Fruit fly (Drosophila melanogaster): ENCODE measurements around the gene mRpL28.
A peak's percentile ranks its signal among the peaks of the same experiment; 100 is the strongest.

mRpL28 gene

dm6 chr2L:4965923-4966322, 7.9 kb upstream of the mRpL28 start:
- TF ChIP-seq CG10631 (GFP tag; optimal IDR thresholded peaks at IDR 0.05): no peak
- TF ChIP-seq pdm3 (GFP tag; optimal IDR thresholded peaks at IDR 0.05): no peak
- TF ChIP-seq dac (GFP tag; optimal IDR thresholded peaks at IDR 0.05): no peak
- TF ChIP-seq CG6792 (GFP tag; optimal IDR thresholded peaks at IDR 0.05): no peak
- no peak for TF ChIP-seq CG32006 (GFP tag; optimal IDR thresholded peaks at IDR 0.05)
- no peak for TF ChIP-seq spab (GFP tag; optimal IDR thresholded peaks at IDR 0.05)
- TF ChIP-seq CG31627 (GFP tag; optimal IDR thresholded peaks at IDR 0.05): no peak
- no peak for TF ChIP-seq acj6 (GFP tag; optimal IDR thresholded peaks at IDR 0.05)
- no peak for TF ChIP-seq CG16779 (tag; optimal IDR thresholded peaks at IDR 0.05)
- no peak for TF ChIP-seq Lpt (GFP tag; optimal IDR thresholded peaks at IDR 0.05)
- TF ChIP-seq CG10669 (GFP tag; optimal IDR thresholded peaks at IDR 0.05): no peak
- no peak for TF ChIP-seq CG11762 (GFP tag; optimal IDR thresholded peaks at IDR 0.05; ENCODE audit: insufficient read depth)
- no peak for TF ChIP-seq CG3032 (tag; optimal IDR thresholded peaks at IDR 0.05)
- TF ChIP-seq Hr39 (GFP tag; optimal IDR thresholded peaks at IDR 0.05): no peak
- no peak for TF ChIP-seq CG11902 (GFP tag; optimal IDR thresholded peaks at IDR 0.05)
- TF ChIP-seq CG6808 (GFP tag; optimal IDR thresholded peaks at IDR 0.05): no peak
- TF ChIP-seq CG11294 (GFP tag; IDR thresholded peaks at IDR 0.05): no peak
- TF ChIP-seq ss (GFP tag; optimal IDR thresholded peaks at IDR 0.05): no peak
- no peak for TF ChIP-seq CG4318 (GFP tag; optimal IDR thresholded peaks at IDR 0.05)

- no peak for TF ChIP-seq topi (GFP tag; optimal IDR thresholded peaks at IDR 0.05)
- TF ChIP-seq CG6808 (GFP tag; optimal IDR thresholded peaks at IDR 0.05): no peak
- no peak for TF ChIP-seq OdsH (GFP tag; optimal IDR thresholded peaks at IDR 0.05)
- TF ChIP-seq Blimp-1 (GFP tag; optimal IDR thresholded peaks at IDR 0.05): no peak
- no peak for TF ChIP-seq CG8319 (GFP tag; optimal IDR thresholded peaks at IDR 0.05)
- no peak for TF ChIP-seq cyc (GFP tag; optimal IDR thresholded peaks at IDR 0.05)
- no peak for TF ChIP-seq Eip75B (GFP tag; optimal IDR thresholded peaks at IDR 0.05)
- no peak for TF ChIP-seq achi (GFP tag; optimal IDR thresholded peaks at IDR 0.05)
- no peak for TF ChIP-seq CG11902 (GFP tag; optimal IDR thresholded peaks at IDR 0.05)
Observed at dm6 chr2L:4967511-4967910, 6.3 kb upstream of the mRpL28 start, which contains the start of gene eIF3i. Gene eIF3i (minus strand): TSS chr2L:4967775.

DNA sequence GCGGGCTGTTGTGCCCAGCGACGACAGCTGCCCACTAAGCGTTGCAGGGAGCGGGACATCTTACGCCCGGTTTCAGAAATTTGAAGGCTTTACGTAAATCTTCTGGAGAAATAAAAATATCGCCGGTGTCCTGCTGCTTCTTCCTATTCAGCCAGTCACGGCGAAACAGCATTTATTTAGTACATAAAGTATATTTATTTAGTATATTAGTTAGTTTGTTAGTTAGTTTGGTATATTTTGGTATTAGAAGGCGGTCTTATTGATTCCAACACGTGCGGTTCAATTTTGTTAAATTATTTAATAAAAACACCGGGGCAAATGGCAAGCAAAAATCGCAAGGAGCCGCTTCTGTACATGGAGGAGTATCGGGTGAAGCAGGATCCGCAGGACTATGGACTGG, 5.0 kb upstream of the mRpL28 start, which contains the start of the genes Scox and Polr1C:
Gene Scox (minus strand): TSS at position 169 of the 400 bp plus-strand sequence.
Gene Polr1C (plus strand): TSS at position 238 of the 400 bp plus-strand sequence.
- no peak for TF ChIP-seq esn (GFP tag; optimal IDR thresholded peaks at IDR 0.05)
- no peak for TF ChIP-seq CG9139 (GFP tag; optimal IDR thresholded peaks at IDR 0.05)
- no peak for TF ChIP-seq CG11762 (GFP tag; optimal IDR thresholded peaks at IDR 0.05; ENCODE audit: insufficient read depth)
- TF ChIP-seq Met (GFP tag; optimal IDR thresholded peaks at IDR 0.05): no peak
- no peak for TF ChIP-seq CG11294 (GFP tag; IDR thresholded peaks at IDR 0.05)
- TF ChIP-seq spab (GFP tag; optimal IDR thresholded peaks at IDR 0.05): no peak
- TF ChIP-seq CG6808 (GFP tag; optimal IDR thresholded peaks at IDR 0.05): no peak
- TF ChIP-seq CG16779 (tag; optimal IDR thresholded peaks at IDR 0.05): no peak
- no peak for TF ChIP-seq eg (GFP tag; IDR thresholded peaks at IDR 0.05)
- TF ChIP-seq CG10669 (GFP tag; optimal IDR thresholded peaks at IDR 0.05): no peak
- TF ChIP-seq Eip75B (GFP tag; optimal IDR thresholded peaks at IDR 0.05): no peak
- no peak for TF ChIP-seq Blimp-1 (GFP tag; optimal IDR thresholded peaks at IDR 0.05)
- TF ChIP-seq Lpt (GFP tag; optimal IDR thresholded peaks at IDR 0.05): no peak

DNA sequence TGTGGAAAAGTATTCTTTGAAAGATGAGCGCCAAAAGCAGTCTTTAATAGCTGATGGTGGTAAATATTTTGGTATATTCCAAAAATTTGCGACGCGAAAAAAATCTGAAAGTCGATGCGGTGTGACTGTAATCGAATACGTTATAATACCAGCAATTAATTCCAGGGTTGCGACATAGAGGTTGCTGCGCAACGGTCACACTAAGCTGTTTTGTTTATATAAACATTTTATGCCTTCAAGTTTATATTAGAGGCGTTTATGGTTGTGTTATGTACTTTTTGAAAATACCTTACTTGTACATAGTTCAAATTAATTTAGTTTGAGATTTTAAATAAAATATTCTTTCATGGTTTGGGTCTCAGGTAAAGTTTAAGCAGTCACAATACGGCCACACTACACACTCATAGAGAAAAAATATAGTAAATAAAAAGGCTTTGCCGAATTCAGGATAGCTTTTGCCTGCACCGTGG, 2.4 kb upstream of the mRpL28 start, which contains the start of gene CG14043:
Gene CG14043 (plus strand): TSS at position 374 of the 470 bp plus-strand sequence.
- no peak for TF ChIP-seq CG6808 (GFP tag; optimal IDR thresholded peaks at IDR 0.05)
- no peak for TF ChIP-seq Lpt (GFP tag; optimal IDR thresholded peaks at IDR 0.05)
- TF ChIP-seq CG3032 (tag; optimal IDR thresholded peaks at IDR 0.05): peak; percentile 28
- no peak for TF ChIP-seq CG15336 (GFP tag; IDR thresholded peaks at IDR 0.05)
- peak; percentile 31 for TF ChIP-seq CG31627 (GFP tag; optimal IDR thresholded peaks at IDR 0.05)
- no peak for TF ChIP-seq Eip93F (GFP tag; optimal IDR thresholded peaks at IDR 0.05)
- TF ChIP-seq esn (GFP tag; optimal IDR thresholded peaks at IDR 0.05): peak; percentile 36
- TF ChIP-seq Hr4 (GFP tag; optimal IDR thresholded peaks at IDR 0.05): no peak
- TF ChIP-seq fkh (GFP tag; optimal IDR thresholded peaks at IDR 0.05): peak; percentile 92
- TF ChIP-seq spab (GFP tag; optimal IDR thresholded peaks at IDR 0.05): no peak
- TF ChIP-seq Sox15 (GFP tag; optimal IDR thresholded peaks at IDR 0.05): no peak
- no peak for TF ChIP-seq lz (GFP tag; optimal IDR thresholded peaks at IDR 0.05)
- TF ChIP-seq net (GFP tag; optimal IDR thresholded peaks at IDR 0.05): no peak
